Worm (Caenorhabditis elegans) whole organism, L4 larva: ENCODE measurements around the gene ppat-1.

ENCODE experiments used
- R02D3.7 ChIP-seq: fragments of 150-350 bp; sonication (generic microtip); optimal IDR thresholded peaks from 3 replicates; lab custom pipeline; 2014; ENCODE audit warnings: missing biosample characterization, missing genetic modification characterization
- T26A8.4 ChIP-seq: fragments of 200-800 bp; sonication (Bioruptor generic); IDR thresholded peaks from 2 replicates; pipeline ENCODE4 v1.3.6; 2022; ENCODE audit warnings: missing genetic modification characterization, missing compliant biosample characterization
- dmd-8 ChIP-seq: fragments of 200-800 bp; sonication (Bioruptor generic); IDR thresholded peaks from 2 replicates; pipeline ENCODE4 v1.3.6; 2022; ENCODE audit warnings: missing genetic modification characterization, missing compliant biosample characterization

DNA sequence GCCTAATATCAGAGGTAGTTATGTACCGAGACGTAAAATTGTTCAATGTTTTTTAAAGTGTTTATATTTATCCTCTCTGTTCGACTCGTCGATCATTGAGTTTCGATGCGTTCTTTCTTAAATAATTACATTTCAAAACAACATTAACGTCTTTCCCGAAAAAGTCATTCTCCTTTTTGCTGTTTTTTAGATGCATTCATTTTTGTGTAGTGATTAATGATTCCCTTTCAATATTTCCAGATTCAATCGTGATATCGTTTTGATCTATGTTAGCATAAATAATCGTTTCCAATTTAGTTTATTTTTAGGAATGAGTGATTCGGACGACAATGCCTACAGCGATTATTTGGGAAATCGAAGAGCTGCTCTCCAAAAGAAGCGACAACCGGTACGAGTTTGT, 4.6 kb downstream of the ppat-1 start, which contains the start of gene T04A8.8:
- TF ChIP-seq R02D3.7 (tag; lab: Kevin White, UChicago) (no peak), T26A8.4 (GFP tag; lab: Robert Waterston, UW) (no peak), dmd-8 (GFP tag; lab: Robert Waterston, UW) (no peak)
